Fruit fly (Drosophila melanogaster) whole organism, embryonic: Measurements from ENCODE around the gene Pxd.
A peak's percentile ranks its signal among the peaks of the same experiment; 100 is the strongest.

Experiments
- BEAF-32 ChIP-seq: fragments of 200-800 bp; sonication (Bioruptor generic); optimal IDR thresholded peaks from 3 replicates; lab custom pipeline; 2017; ENCODE audit warnings: missing biosample characterization, missing genetic modification characterization, mild to moderate bottlenecking, moderate library complexity, missing genetic modification reagents
- CG10431 ChIP-seq: fragments of 200-800 bp; sonication (Bioruptor generic); optimal IDR thresholded peaks from 3 replicates; lab custom pipeline; 2018; ENCODE audit warnings: missing biosample characterization, mild to moderate bottlenecking, missing genetic modification characterization
- CG14014 ChIP-seq: fragments of 200-800 bp; sonication (Bioruptor generic); IDR thresholded peaks from 2 replicates; pipeline ENCODE4 v1.3.6; 2022; ENCODE audit warnings: missing biosample characterization, missing genetic modification characterization
- CG15011 ChIP-seq: fragments of 200-800 bp; sonication (Bioruptor generic); optimal IDR thresholded peaks from 3 replicates; lab custom pipeline; 2018; ENCODE audit warnings: missing biosample characterization, mild to moderate bottlenecking, missing genetic modification characterization
- CG1602 ChIP-seq: fragments of 200-800 bp; sonication (Bioruptor generic); optimal IDR thresholded peaks from 3 replicates; lab custom pipeline; 2016; ENCODE audit warnings: missing biosample characterization, missing genetic modification characterization
- CG17186 ChIP-seq: fragments of 200-800 bp; sonication (Bioruptor generic); optimal IDR thresholded peaks from 3 replicates; lab custom pipeline; 2017; ENCODE audit warnings: missing biosample characterization, missing genetic modification reagents, missing genetic modification characterization
- CG17359 ChIP-seq: fragments of 200-800 bp; sonication (Bioruptor generic); optimal IDR thresholded peaks from 3 replicates; lab custom pipeline; 2018; ENCODE audit warnings: missing biosample characterization, mild to moderate bottlenecking, missing genetic modification characterization, moderate library complexity
- CG17612 ChIP-seq: fragments of 200-800 bp; sonication (Bioruptor generic); IDR thresholded peaks from 2 replicates; pipeline ENCODE4 v1.3.6; 2022; ENCODE audit warnings: missing biosample characterization, missing genetic modification characterization
- CG17829 ChIP-seq: fragments of 200-800 bp; optimal IDR thresholded peaks from 2 replicates; lab custom pipeline; 2019; ENCODE audit warnings: missing biosample characterization, mild to moderate bottlenecking, missing genetic modification characterization, moderate library complexity
- CG3065 ChIP-seq: fragments of 200-800 bp; sonication (Bioruptor generic); optimal IDR thresholded peaks from 2 replicates; lab custom pipeline; 2016; ENCODE audit warnings: missing biosample characterization, missing genetic modification characterization
- CG4820 ChIP-seq: fragments of 200-800 bp; sonication (Bioruptor generic); optimal IDR thresholded peaks from 3 replicates; lab custom pipeline; 2016; ENCODE audit warnings: missing biosample characterization, missing genetic modification characterization
- CG5245 ChIP-seq: fragments of 200-800 bp; sonication (Bioruptor generic); optimal IDR thresholded peaks from 3 replicates; lab custom pipeline; 2016; ENCODE audit warnings: missing biosample characterization, missing genetic modification characterization
- CG6175 ChIP-seq: fragments of 200-800 bp; sonication (Bioruptor generic); IDR thresholded peaks from 3 replicates; pipeline ENCODE4 v1.3.6; 2022; ENCODE audit warnings: missing biosample characterization, missing genetic modification characterization
- CG6765 ChIP-seq: fragments of 200-800 bp; sonication (Bioruptor generic); optimal IDR thresholded peaks from 3 replicates; lab custom pipeline; 2017; ENCODE audit warnings: missing biosample characterization, mild to moderate bottlenecking, missing genetic modification characterization
- CG8089 ChIP-seq: fragments of 200-800 bp; sonication (Bioruptor generic); optimal IDR thresholded peaks from 3 replicates; lab custom pipeline; 2016; ENCODE audit warnings: missing biosample characterization, missing genetic modification characterization
- CG8765 ChIP-seq: fragments of 200-800 bp; sonication (Bioruptor generic); IDR thresholded peaks from 2 replicates; pipeline ENCODE4 v1.3.6; 2022; ENCODE audit warnings: missing biosample characterization, missing genetic modification characterization
- Chrac-16 ChIP-seq: fragments of 200-800 bp; sonication (Bioruptor generic); optimal IDR thresholded peaks from 3 replicates; lab custom pipeline; 2016; ENCODE audit warnings: missing biosample characterization, missing genetic modification characterization
- Dip3 ChIP-seq: fragments of 200-800 bp; sonication (Bioruptor generic); optimal IDR thresholded peaks from 3 replicates; lab custom pipeline; 2016; ENCODE audit warnings: missing biosample characterization, missing genetic modification characterization
- Dll ChIP-seq: fragments of 200-800 bp; sonication (Bioruptor generic); IDR thresholded peaks from 4 replicates; pipeline ENCODE4 v1.3.6; 2022; ENCODE audit warnings: missing biosample characterization, missing genetic modification characterization; ENCODE audit not compliant: partially characterized antibody
- HLH54F ChIP-seq: fragments of 200-800 bp; sonication (Bioruptor generic); optimal IDR thresholded peaks from 3 replicates; lab custom pipeline; 2016; ENCODE audit warnings: missing biosample characterization, missing genetic modification characterization
- Hey ChIP-seq: fragments of 200-800 bp; sonication (Bioruptor generic); optimal IDR thresholded peaks from 3 replicates; lab custom pipeline; 2018; ENCODE audit warnings: missing biosample characterization, mild to moderate bottlenecking, missing genetic modification characterization
- Hmr ChIP-seq: fragments of 200-800 bp; sonication (Bioruptor generic); optimal IDR thresholded peaks from 3 replicates; lab custom pipeline; 2017; ENCODE audit warnings: mild to moderate bottlenecking, missing biosample characterization, missing genetic modification reagents, missing genetic modification characterization
- Hr51 ChIP-seq, 2 experiments: fragments of 200-800 bp; sonication (Bioruptor generic); optimal IDR thresholded peaks; 2 replicates in 1 of 2; 3 replicates in 1 of 2; lab custom pipeline; 2016 to 2018; ENCODE audit warnings: missing biosample characterization in 2 of 2, missing genetic modification characterization in 2 of 2, mild to moderate bottlenecking in 1 of 2, moderate library complexity in 1 of 2
- Lhr ChIP-seq: fragments of 200-800 bp; sonication (Bioruptor generic); optimal IDR thresholded peaks from 3 replicates; lab custom pipeline; 2017; ENCODE audit warnings: mild to moderate bottlenecking, missing biosample characterization, missing genetic modification reagents, missing genetic modification characterization
- MBD-R2 ChIP-seq: fragments of 200-800 bp; sonication (Bioruptor generic); IDR thresholded peaks from 2 replicates; pipeline ENCODE4 v1.3.6; 2022; ENCODE audit warnings: missing biosample characterization, missing genetic modification characterization
- MESR4 ChIP-seq: fragments of 200-800 bp; sonication (Bioruptor generic); optimal IDR thresholded peaks from 2 replicates; lab custom pipeline; 2018; ENCODE audit warnings: missing biosample characterization, mild to moderate bottlenecking, missing genetic modification characterization, moderate library complexity
- Oli ChIP-seq: fragments of 200-800 bp; sonication (Bioruptor generic); optimal IDR thresholded peaks from 2 replicates; lab custom pipeline; 2018; ENCODE audit warnings: missing biosample characterization, mild to moderate bottlenecking, missing genetic modification characterization, moderate library complexity
- Scr ChIP-seq: fragments of 200-800 bp; sonication (Bioruptor generic); IDR thresholded peaks from 2 replicates; pipeline ENCODE4 v1.3.6; 2022; ENCODE audit warnings: missing biosample characterization, missing genetic modification characterization; ENCODE audit not compliant: partially characterized antibody
- Six4 ChIP-seq: fragments of 200-800 bp; sonication (Bioruptor generic); optimal IDR thresholded peaks from 2 replicates; lab custom pipeline; 2016; ENCODE audit warnings: missing biosample characterization, missing genetic modification characterization
- aop ChIP-seq: fragments of 200-800 bp; sonication (Bioruptor generic); IDR thresholded peaks from 2 replicates; pipeline ENCODE4 v1.3.6; 2022; ENCODE audit warnings: missing biosample characterization, missing genetic modification characterization
- ash1 ChIP-seq: fragments of 200-800 bp; sonication (Bioruptor generic); optimal IDR thresholded peaks from 2 replicates; lab custom pipeline; 2018; ENCODE audit warnings: missing biosample characterization, mild to moderate bottlenecking, missing genetic modification characterization
- cato ChIP-seq: fragments of 200-800 bp; sonication (Bioruptor generic); optimal IDR thresholded peaks from 2 replicates; lab custom pipeline; 2016; ENCODE audit warnings: missing biosample characterization, missing genetic modification characterization, borderline replicate concordance
- dimm ChIP-seq: fragments of 200-800 bp; sonication (Bioruptor generic); IDR thresholded peaks from 2 replicates; pipeline ENCODE4 v1.3.6; 2022; ENCODE audit warnings: missing biosample characterization, missing genetic modification characterization
- dpn ChIP-seq, 2 experiments: fragments of 200-800 bp; sonication (Bioruptor generic); optimal IDR thresholded peaks; 3 replicates each; lab custom pipeline; 2016; ENCODE audit warnings: missing biosample characterization in 2 of 2, missing genetic modification characterization in 2 of 2
- ewg ChIP-seq: fragments of 200-800 bp; sonication (Bioruptor generic); optimal IDR thresholded peaks from 3 replicates; lab custom pipeline; 2017; ENCODE audit warnings: mild to moderate bottlenecking, missing biosample characterization, missing genetic modification reagents, missing genetic modification characterization
- fd96Cb ChIP-seq: fragments of 200-800 bp; sonication (Bioruptor generic); optimal IDR thresholded peaks from 2 replicates; lab custom pipeline; 2018; ENCODE audit warnings: missing biosample characterization, mild to moderate bottlenecking, missing genetic modification characterization, moderate library complexity
- hb ChIP-seq: fragments of 200-800 bp; sonication (Bioruptor generic); IDR thresholded peaks from 3 replicates; pipeline ENCODE4 v1.3.6; 2022; ENCODE audit warnings: missing biosample characterization, missing genetic modification characterization; ENCODE audit not compliant: partially characterized antibody
- hbn ChIP-seq: fragments of 200-800 bp; sonication (Bioruptor generic); IDR thresholded peaks from 2 replicates; pipeline ENCODE4 v1.3.6; 2022; ENCODE audit warnings: missing biosample characterization, missing genetic modification characterization; ENCODE audit not compliant: partially characterized antibody
- kah ChIP-seq: fragments of 200-800 bp; sonication (Bioruptor generic); optimal IDR thresholded peaks from 2 replicates; lab custom pipeline; 2018; ENCODE audit warnings: missing biosample characterization, mild to moderate bottlenecking, missing genetic modification characterization
- kni ChIP-seq: fragments of 200-800 bp; sonication (Bioruptor generic); optimal IDR thresholded peaks from 3 replicates; lab custom pipeline; 2017; ENCODE audit warnings: mild to moderate bottlenecking, missing biosample characterization, missing genetic modification reagents, missing genetic modification characterization
- lola ChIP-seq, 3 experiments: fragments of >200 bp in 2 of 3; fragments of 200-800 bp in 1 of 3; sonication (Bioruptor generic) in 1 of 3; optimal IDR thresholded peaks; 2 replicates each; lab custom pipeline; 2017 to 2019; ENCODE audit warnings: missing biosample characterization in 3 of 3, missing genetic modification characterization in 3 of 3, mild to moderate bottlenecking in 1 of 3, moderate library complexity in 1 of 3
- nerfin-2 ChIP-seq: fragments of 200-800 bp; sonication (Bioruptor generic); IDR thresholded peaks from 2 replicates; pipeline ENCODE4 v1.3.6; 2022; ENCODE audit warnings: missing biosample characterization, missing genetic modification characterization; ENCODE audit not compliant: partially characterized antibody
- slbo ChIP-seq: fragments of 200-800 bp; sonication (Bioruptor generic); IDR thresholded peaks from 2 replicates; pipeline ENCODE4 v1.3.6; 2022; ENCODE audit warnings: missing biosample characterization, missing genetic modification characterization
- slp2 ChIP-seq: fragments of 200-800 bp; sonication (Bioruptor generic); optimal IDR thresholded peaks from 2 replicates; lab custom pipeline; 2016; ENCODE audit warnings: missing biosample characterization, missing genetic modification characterization
- sr ChIP-seq: fragments of 200-800 bp; sonication (Bioruptor generic); IDR thresholded peaks from 3 replicates; pipeline ENCODE4 v1.3.6; 2022; ENCODE audit warnings: missing biosample characterization, missing genetic modification characterization
- tgo ChIP-seq: fragments of 200-800 bp; sonication (Bioruptor generic); IDR thresholded peaks from 3 replicates; pipeline ENCODE4 v1.3.6; 2022; ENCODE audit warnings: missing biosample characterization, missing genetic modification characterization
- tna ChIP-seq: fragments of 200-800 bp; sonication (Bioruptor generic); IDR thresholded peaks from 2 replicates; pipeline ENCODE4 v1.3.6; 2022; ENCODE audit warnings: missing biosample characterization, missing genetic modification characterization; ENCODE audit not compliant: partially characterized antibody
- ttk ChIP-seq: fragments of 200-800 bp; sonication (Bioruptor generic); IDR thresholded peaks from 2 replicates; pipeline ENCODE4 v2.1.2; 2022; ENCODE audit warnings: missing biosample characterization, missing genetic modification characterization
- usp ChIP-seq: fragments of >200 bp; optimal IDR thresholded peaks from 2 replicates; lab custom pipeline; 2017; ENCODE audit warnings: missing biosample characterization, missing genetic modification characterization
- z ChIP-seq: fragments of 200-800 bp; sonication (Bioruptor generic); IDR thresholded peaks from 3 replicates; pipeline ENCODE4 v1.3.6; 2022; ENCODE audit warnings: missing biosample characterization, missing genetic modification characterization

The Pxd gene

dm6 chr3R:17060244-17060664 lies 45.9 kb downstream of the Pxd start (continued):
- peak; percentile 55 for TF ChIP-seq slbo (GFP tag; lab: Robert Waterston, UW)
- no peak for TF ChIP-seq CG14014
- peak; percentile 14 for TF ChIP-seq Chrac-16 (GFP tag; lab: Kevin White, UChicago)
- 0 out of 2 replicates have a peak, but pooled peaks have one; percentile 20 for TF ChIP-seq dimm (GFP tag; lab: Robert Waterston, UW)
- TF ChIP-seq CG1602 = peak; percentile 13
- no peak for TF ChIP-seq MBD-R2 (GFP tag; lab: Robert Waterston, UW)
- no peak for TF ChIP-seq CG6765 (GFP tag; lab: Kevin White, UChicago)
- TF ChIP-seq Hmr (GFP tag; lab: Kevin White, UChicago) = peak; percentile 51
- TF ChIP-seq ttk = no peak
- peak; percentile 30 for TF ChIP-seq Dip3 (GFP tag; lab: Kevin White, UChicago)
- TF ChIP-seq z = no peak
- peak; percentile 22 for TF ChIP-seq CG10431 (GFP tag; lab: Kevin White, UChicago)
- TF ChIP-seq aop (GFP tag; lab: Robert Waterston, UW) = no peak
- TF ChIP-seq CG6175 (GFP tag; lab: Robert Waterston, UW) = no peak
- no peak for TF ChIP-seq kah (GFP tag; lab: Kevin White, UChicago)
- peak; percentile 31 for TF ChIP-seq HLH54F
- TF ChIP-seq CG8089 (GFP tag; lab: Kevin White, UChicago) = no peak
- TF ChIP-seq tna = no peak
- peak; percentile 21 for TF ChIP-seq ewg (GFP tag; lab: Kevin White, UChicago)
- peak; percentile 13 to 49 for TF ChIP-seq dpn (GFP tag; optimal IDR thresholded peaks at IDR 0.05; lab: Kevin White, UChicago)
- TF ChIP-seq Dll (GFP tag; lab: Robert Waterston, UW) = no peak
- TF ChIP-seq CG15011 = no peak
- peak in 1 of 3 experiments; percentile 53 for TF ChIP-seq lola (GFP tag; optimal IDR thresholded peaks at IDR 0.05; lab: Kevin White, UChicago)
- peak; percentile 71 for TF ChIP-seq Oli (tag; lab: Kevin White, UChicago)
- TF ChIP-seq CG17612 (GFP tag; lab: Robert Waterston, UW) = no peak
- no peak for TF ChIP-seq CG3065 (GFP tag; lab: Kevin White, UChicago)
- TF ChIP-seq CG4820 (GFP tag; lab: Kevin White, UChicago) = peak; percentile 23
- TF ChIP-seq kni (GFP tag; lab: Kevin White, UChicago) = no peak
- peak; percentile 16 for TF ChIP-seq slp2 (GFP tag; lab: Kevin White, UChicago)
- no peak for TF ChIP-seq CG17186 (GFP tag; lab: Kevin White, UChicago)
- peak; percentile 61 for TF ChIP-seq CG17359 (tag; lab: Kevin White, UChicago)
- TF ChIP-seq CG17829 (tag; lab: Kevin White, UChicago) = peak; percentile 52
- no peak for TF ChIP-seq hb
- peak in 1 of 2 experiments; percentile 65 for TF ChIP-seq Hr51 (GFP tag; optimal IDR thresholded peaks at IDR 0.05; lab: Kevin White, UChicago)
- TF ChIP-seq fd96Cb = peak; percentile 62
- no peak for TF ChIP-seq Hey
- no peak for TF ChIP-seq CG5245 (GFP tag; lab: Kevin White, UChicago)
- no peak for TF ChIP-seq cato
- no peak for TF ChIP-seq Lhr
- no peak for TF ChIP-seq BEAF-32 (GFP tag; lab: Kevin White, UChicago)
- TF ChIP-seq hbn = no peak
- no peak for TF ChIP-seq ash1 (GFP tag; lab: Kevin White, UChicago)
- no peak for TF ChIP-seq usp (GFP tag; lab: Kevin White, UChicago)
- TF ChIP-seq MESR4 = no peak
- TF ChIP-seq CG8765 (GFP tag; lab: Robert Waterston, UW) = no peak
- TF ChIP-seq Scr (GFP tag; lab: Robert Waterston, UW) = no peak
- TF ChIP-seq nerfin-2 = no peak
- peak; percentile 47 for TF ChIP-seq Six4 (GFP tag; lab: Kevin White, UChicago)
- no peak for TF ChIP-seq tgo
- no peak for TF ChIP-seq sr (GFP tag; lab: Robert Waterston, UW)
